Worm (Caenorhabditis elegans): ENCODE results near the gene F58F12.3.

- TF ChIP-seq nhr-47 (tag; optimal IDR thresholded peaks at IDR 0.05) (peak; percentile 94), unc-130 (tag; optimal IDR thresholded peaks at IDR 0.05) (peak; percentile 66), lin-39 (tag; optimal IDR thresholded peaks at IDR 0.05) (peak; percentile 53), snpc-4 (tag; optimal IDR thresholded peaks at IDR 0.05) (peak; percentile 60), elt-2 (tag; optimal IDR thresholded peaks at IDR 0.05) (peak; percentile 79), nhr-76 (tag; optimal IDR thresholded peaks at IDR 0.05) (no peak), elt-3 (tag; optimal IDR thresholded peaks at IDR 0.05) (peak in 5 of 6 experiments; percentile 19 to 93 (median 59)), unc-62 (GFP tag; optimal IDR thresholded peaks at IDR 0.05) (no peak), unc-98 (GFP tag; IDR thresholded peaks at IDR 0.05) (no peak), fkh-10 (GFP tag; optimal IDR thresholded peaks at IDR 0.05) (peak; percentile 35), zag-1 (tag; optimal IDR thresholded peaks at IDR 0.05) (no peak), jun-1 (tag; optimal IDR thresholded peaks at IDR 0.05) (peak; percentile 93), ama-1 (optimal IDR thresholded peaks at IDR 0.05) (peak; percentile 97)
Measured at ce11 chrII:6348360-6348759, 42.7 kb downstream of the F58F12.3 start.
